Worm (Caenorhabditis elegans): ENCODE measurements around the gene K07F5.12.
"Not testable (repeated sequence)": the region's sequence is repeated elsewhere in the genome, so short reads cannot be mapped to it uniquely, and the experiment has no call there.

K07F5.12 gene

DNA sequence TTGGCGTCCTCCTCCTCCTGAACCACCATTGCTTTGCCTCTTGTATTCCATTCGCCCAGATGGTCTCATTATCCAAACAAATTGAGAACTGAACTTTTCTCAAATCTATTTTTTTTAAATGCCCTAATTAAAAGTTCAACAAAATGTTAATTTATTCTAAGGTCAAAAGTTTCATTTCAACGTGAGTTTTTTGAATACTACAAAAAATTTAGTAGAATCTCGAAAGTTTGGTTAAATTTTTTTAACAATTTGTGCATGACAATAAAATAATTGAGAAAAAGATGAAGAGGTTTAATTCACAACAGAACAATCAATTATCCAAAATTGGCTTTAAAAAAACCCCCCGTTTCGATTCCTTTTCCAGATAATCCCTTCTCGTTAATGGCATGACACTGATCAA lies 36.1 kb downstream of the K07F5.12 start, which contains the start of gene F32B6.4:
TSS of gene F32B6.4 (minus strand) at position 101 of the 400 bp plus-strand sequence.
- no peak for TF ChIP-seq R02D3.7 (tag; optimal IDR thresholded peaks at IDR 0.05)
- no peak for TF ChIP-seq tbx-2 (tag; optimal IDR thresholded peaks at IDR 0.05)
- TF ChIP-seq snpc-4 (tag; optimal IDR thresholded peaks at IDR 0.05) = no peak
- TF ChIP-seq ceh-28 (tag; optimal IDR thresholded peaks at IDR 0.05) = no peak
- TF ChIP-seq aly-2 (tag; optimal IDR thresholded peaks at IDR 0.05) = no peak
- TF ChIP-seq lsy-12 (tag; optimal IDR thresholded peaks at IDR 0.05) = no peak
- no peak for TF ChIP-seq elt-1 (tag; optimal IDR thresholded peaks at IDR 0.05)
- TF ChIP-seq nhr-43 (tag; optimal IDR thresholded peaks at IDR 0.05; ENCODE audit: poor library complexity, severe bottlenecking) = no peak
- TF ChIP-seq nhr-76 (tag; optimal IDR thresholded peaks at IDR 0.05) = no peak
- TF ChIP-seq eor-1 (tag; optimal IDR thresholded peaks at IDR 0.05) = no peak
- no peak for TF ChIP-seq ZK546.5 (tag; optimal IDR thresholded peaks at IDR 0.05)
- TF ChIP-seq nhr-11 (tag; optimal IDR thresholded peaks at IDR 0.05) = no peak
- TF ChIP-seq unc-62 (GFP tag; optimal IDR thresholded peaks at IDR 0.05) = no peak
- no peak for TF ChIP-seq nhr-237 (tag; optimal IDR thresholded peaks at IDR 0.05)
- no peak for TF ChIP-seq nhr-12 (tag; optimal IDR thresholded peaks at IDR 0.05)
- TF ChIP-seq elt-2 (tag; optimal IDR thresholded peaks at IDR 0.05) = no peak
- no peak for TF ChIP-seq daf-12 (tag; optimal IDR thresholded peaks at IDR 0.05)
- no peak for TF ChIP-seq ztf-4 (tag; optimal IDR thresholded peaks at IDR 0.05)
- no peak for TF ChIP-seq pqm-1 (tag; optimal IDR thresholded peaks at IDR 0.05)

DNA sequence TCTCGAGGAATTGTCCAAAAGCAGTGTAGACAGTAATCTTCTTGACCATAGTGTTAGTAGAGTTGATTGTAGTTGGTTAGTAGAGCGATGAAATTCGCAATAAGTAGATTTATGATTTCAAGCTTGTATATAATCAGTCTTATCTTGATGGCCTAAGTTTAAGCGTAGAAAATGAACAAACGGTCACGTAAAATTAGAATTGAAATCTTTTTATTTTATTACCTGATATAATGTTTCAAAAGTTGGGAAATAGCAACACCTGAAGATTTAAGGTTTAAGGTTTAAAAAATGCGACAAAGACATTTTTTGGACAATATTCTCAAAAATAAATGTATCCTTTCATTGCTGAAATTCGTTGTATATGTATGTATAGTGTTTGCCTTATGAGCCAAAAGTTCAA lies 37.8 kb downstream of the K07F5.12 start, which contains the start of gene sss-1:
TSS of gene sss-1 (minus strand) at position 101 of the 400 bp plus-strand sequence.
- TF ChIP-seq pha-4, nhr-12, R02D3.7 (tag; optimal IDR thresholded peaks at IDR 0.05): not testable (repeated sequence)

DNA sequence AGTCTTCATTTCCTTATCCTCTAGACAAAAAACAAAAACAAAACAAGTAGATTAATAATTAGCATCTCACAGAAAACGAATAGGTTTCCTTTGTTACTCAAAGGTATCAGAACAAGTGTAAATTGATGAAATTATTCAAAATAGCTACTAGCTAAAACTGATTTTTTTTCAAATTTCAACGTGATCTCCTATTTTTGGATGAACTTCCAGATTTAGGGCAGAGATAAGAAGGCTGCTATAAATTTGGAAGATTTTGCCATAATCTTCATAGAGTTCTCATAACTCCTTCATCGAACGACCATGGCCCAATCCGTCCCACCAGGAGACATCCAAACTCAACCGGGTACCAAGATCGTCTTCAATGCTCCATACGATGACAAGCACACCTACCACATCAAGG lies 38.5 kb downstream of the K07F5.12 start, which contains the start of gene msp-77:
TSS of gene msp-77 (plus strand) at position 301 of the 400 bp plus-strand sequence.
- TF ChIP-seq sea-2 (GFP tag; optimal IDR thresholded peaks at IDR 0.05); tbx-2 (tag; optimal IDR thresholded peaks at IDR 0.05); eor-1 (tag; optimal IDR thresholded peaks at IDR 0.05): not testable (repeated sequence)

DNA sequence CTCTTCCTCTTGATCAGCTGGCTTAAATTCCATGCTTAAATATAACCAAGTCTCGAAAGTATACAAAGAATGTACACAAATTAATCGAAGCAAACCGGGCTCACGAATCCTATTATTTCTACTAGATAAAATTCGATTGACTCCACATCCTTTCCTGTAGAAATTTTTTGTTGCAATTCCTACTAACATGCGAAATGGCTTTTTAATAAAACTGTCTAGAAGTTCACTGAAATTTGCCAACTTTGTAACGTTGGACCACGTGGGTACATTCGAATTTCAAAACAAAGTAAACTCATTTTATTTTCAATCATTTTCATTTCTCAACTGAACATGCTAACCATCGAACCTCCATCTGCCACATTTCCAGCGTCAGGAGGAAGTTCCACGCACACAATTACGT lies 39.3 kb downstream of the K07F5.12 start, which contains the start of gene ssp-32:
TSS of gene ssp-32 (plus strand) at position 301 of the 400 bp plus-strand sequence.
- TF ChIP-seq tbx-2 (tag; optimal IDR thresholded peaks at IDR 0.05) = no peak
- no peak for TF ChIP-seq jun-1 (tag; optimal IDR thresholded peaks at IDR 0.05)
- TF ChIP-seq zag-1 (tag; optimal IDR thresholded peaks at IDR 0.05) = no peak
- TF ChIP-seq ceh-16 (tag; optimal IDR thresholded peaks at IDR 0.05) = no peak
- no peak for TF ChIP-seq ceh-9 (tag; optimal IDR thresholded peaks at IDR 0.05)
- no peak for TF ChIP-seq hmg-11 (tag; optimal IDR thresholded peaks at IDR 0.05)
- TF ChIP-seq nhr-11 (tag; optimal IDR thresholded peaks at IDR 0.05) = no peak
- TF ChIP-seq R02D3.7 (tag; optimal IDR thresholded peaks at IDR 0.05) = no peak
- TF ChIP-seq nhr-28 (tag; optimal IDR thresholded peaks at IDR 0.05) = no peak
- no peak for TF ChIP-seq nhr-43 (tag; optimal IDR thresholded peaks at IDR 0.05; ENCODE audit: poor library complexity, severe bottlenecking)

DNA sequence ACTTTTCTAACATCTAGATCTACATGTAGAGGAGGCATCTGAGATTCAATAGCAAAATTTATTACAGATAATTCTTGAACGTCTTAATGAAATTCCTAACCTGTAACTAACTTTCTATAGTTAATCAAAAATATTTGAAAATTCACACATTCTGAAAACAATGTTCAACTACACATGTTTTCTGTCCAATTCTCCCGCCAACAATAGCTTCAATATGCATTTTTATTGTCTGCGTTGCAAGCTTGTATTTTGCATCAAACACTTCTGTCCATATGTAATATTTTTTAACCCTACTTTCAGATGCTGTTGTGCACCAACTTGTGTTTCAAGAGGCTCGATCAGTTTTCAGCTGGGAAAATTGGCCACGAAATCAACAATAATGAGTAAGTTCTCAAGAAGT lies 42.9 kb downstream of the K07F5.12 start, which contains the start of gene tbc-3:
TSS of gene tbc-3 (plus strand) at position 301 of the 400 bp plus-strand sequence.
- no peak for TF ChIP-seq nfya-1 (tag; optimal IDR thresholded peaks at IDR 0.05; ENCODE audit: insufficient read depth)
- TF ChIP-seq jun-1 (tag; optimal IDR thresholded peaks at IDR 0.05) = no peak
- TF ChIP-seq daf-12 (tag; optimal IDR thresholded peaks at IDR 0.05) = no peak
- no peak for TF ChIP-seq ceh-16 (tag; optimal IDR thresholded peaks at IDR 0.05)
- no peak for TF ChIP-seq egl-5 (tag; optimal IDR thresholded peaks at IDR 0.05)
- TF ChIP-seq ztf-4 (tag; optimal IDR thresholded peaks at IDR 0.05) = no peak
- TF ChIP-seq tbx-2 (tag; optimal IDR thresholded peaks at IDR 0.05) = no peak
- TF ChIP-seq nhr-12 (tag; optimal IDR thresholded peaks at IDR 0.05) = no peak
- no peak for TF ChIP-seq nhr-43 (tag; optimal IDR thresholded peaks at IDR 0.05; ENCODE audit: poor library complexity, severe bottlenecking)
- no peak for TF ChIP-seq fos-1 (tag; optimal IDR thresholded peaks at IDR 0.05)
- TF ChIP-seq egl-27 (tag; optimal IDR thresholded peaks at IDR 0.05) = no peak
- TF ChIP-seq unc-39 (tag; optimal IDR thresholded peaks at IDR 0.05) = no peak
- TF ChIP-seq snpc-4 (tag; optimal IDR thresholded peaks at IDR 0.05) = no peak
- TF ChIP-seq nhr-11 (tag; optimal IDR thresholded peaks at IDR 0.05) = no peak
- TF ChIP-seq sea-2 (GFP tag; optimal IDR thresholded peaks at IDR 0.05) = no peak
- TF ChIP-seq aly-2 (tag; optimal IDR thresholded peaks at IDR 0.05) = no peak
- TF ChIP-seq elt-3 (tag; optimal IDR thresholded peaks at IDR 0.05) = no peak
